Worm (Caenorhabditis elegans) whole organism, L2 larva: Measurements from ENCODE around the gene Y37E11B.5.

Experiments
- C34F6.9 ChIP-seq: fragments of 150-350 bp; optimal IDR thresholded peaks from 2 replicates; lab custom pipeline; 2014; ENCODE audit warnings: missing biosample characterization, missing genetic modification characterization
- F13H6.1 ChIP-seq: sonication (generic microtip); optimal IDR thresholded peaks from 2 replicates; lab custom pipeline; 2016; ENCODE audit warnings: missing genetic modification characterization, missing compliant biosample characterization
- R02D3.7 ChIP-seq: fragments of 150-350 bp; optimal IDR thresholded peaks from 2 replicates; lab custom pipeline; 2014; ENCODE audit warnings: missing biosample characterization, missing genetic modification characterization
- Y55F3AM.14 ChIP-seq: fragments of 200-800 bp; sonication (Bioruptor generic); optimal IDR thresholded peaks from 2 replicates; lab custom pipeline; 2018; ENCODE audit warnings: mild to moderate bottlenecking, missing genetic modification characterization, missing compliant biosample characterization
- ZK546.5 ChIP-seq: sonication (generic microtip); optimal IDR thresholded peaks from 2 replicates; lab custom pipeline; 2017; ENCODE audit warnings: missing biosample characterization, missing genetic modification characterization
- alr-1 ChIP-seq: fragments of 150-350 bp; optimal IDR thresholded peaks from 2 replicates; lab custom pipeline; 2014; ENCODE audit warnings: missing biosample characterization, missing genetic modification characterization
- aly-2 ChIP-seq: fragments of 150-350 bp; optimal IDR thresholded peaks from 2 replicates; lab custom pipeline; 2014; ENCODE audit warnings: missing biosample characterization, missing genetic modification characterization
- ama-1 ChIP-seq: fragments of 150-350 bp; optimal IDR thresholded peaks from 2 replicates; lab custom pipeline; 2018; ENCODE audit warnings: inconsistent platforms
- ceh-16 ChIP-seq: fragments of 150-350 bp; optimal IDR thresholded peaks from 2 replicates; lab custom pipeline; 2014; ENCODE audit warnings: missing biosample characterization, missing genetic modification characterization
- ceh-82 ChIP-seq: fragments of 150-350 bp; optimal IDR thresholded peaks from 2 replicates; lab custom pipeline; 2014; ENCODE audit warnings: missing biosample characterization, missing genetic modification characterization
- crh-2 ChIP-seq: sonication (generic microtip); optimal IDR thresholded peaks from 2 replicates; lab custom pipeline; 2017; ENCODE audit warnings: missing biosample characterization, missing genetic modification characterization
- dmd-4 ChIP-seq: sonication (generic microtip); optimal IDR thresholded peaks from 2 replicates; lab custom pipeline; 2017; ENCODE audit warnings: missing biosample characterization, missing genetic modification characterization
- egl-27 ChIP-seq: sonication (generic microtip); optimal IDR thresholded peaks from 3 replicates; lab custom pipeline; 2017; ENCODE audit warnings: missing biosample characterization, missing genetic modification reagents, missing genetic modification characterization
- elt-1 ChIP-seq: fragments of 150-350 bp; optimal IDR thresholded peaks from 2 replicates; lab custom pipeline; 2014; ENCODE audit warnings: missing biosample characterization, missing genetic modification characterization
- elt-3 ChIP-seq: sonication (generic microtip); optimal IDR thresholded peaks from 2 replicates; lab custom pipeline; 2017; ENCODE audit warnings: missing biosample characterization, missing genetic modification characterization
- fos-1 ChIP-seq: fragments of 150-350 bp; optimal IDR thresholded peaks from 2 replicates; lab custom pipeline; 2014; ENCODE audit warnings: missing biosample characterization, missing genetic modification characterization
- gmeb-1 ChIP-seq: fragments of 150-350 bp; optimal IDR thresholded peaks from 2 replicates; lab custom pipeline; 2014; ENCODE audit warnings: missing biosample characterization, missing genetic modification characterization
- lin-11 ChIP-seq: fragments of 150-350 bp; sonication (generic microtip); optimal IDR thresholded peaks from 2 replicates; lab custom pipeline; 2014; ENCODE audit warnings: missing biosample characterization, missing genetic modification characterization, inconsistent platforms, mixed read lengths
- lin-13 ChIP-seq: fragments of 150-350 bp; optimal IDR thresholded peaks from 2 replicates; lab custom pipeline; 2014; ENCODE audit warnings: missing biosample characterization, missing genetic modification reagents, missing genetic modification characterization
- lsy-2 ChIP-seq, 2 experiments: fragments of 150-350 bp in 1 of 2; sonication (generic microtip) in 1 of 2; optimal IDR thresholded peaks; 2 replicates each; lab custom pipeline; 2014 to 2017; ENCODE audit warnings: missing biosample characterization in 2 of 2, missing genetic modification characterization in 2 of 2
- mab-5 ChIP-seq: fragments of 150-350 bp; optimal IDR thresholded peaks from 2 replicates; lab custom pipeline; 2014; ENCODE audit warnings: missing biosample characterization, missing genetic modification characterization
- mbf-1 ChIP-seq: sonication (generic microtip); optimal IDR thresholded peaks from 2 replicates; lab custom pipeline; 2017; ENCODE audit warnings: missing biosample characterization, missing genetic modification characterization
- mdl-1 ChIP-seq, 2 experiments: fragments of 150-350 bp in 1 of 2; sonication (generic microtip) in 1 of 2; optimal IDR thresholded peaks; 2 replicates each; lab custom pipeline; 2017; ENCODE audit warnings: missing biosample characterization in 2 of 2, missing genetic modification characterization in 2 of 2
- nhr-10 ChIP-seq: sonication (generic microtip); optimal IDR thresholded peaks from 2 replicates; lab custom pipeline; 2017; ENCODE audit warnings: missing biosample characterization, missing genetic modification characterization
- nhr-11 ChIP-seq: fragments of 150-350 bp; optimal IDR thresholded peaks from 2 replicates; lab custom pipeline; 2014; ENCODE audit warnings: missing biosample characterization, missing genetic modification characterization
- nhr-12 ChIP-seq: fragments of 150-350 bp; optimal IDR thresholded peaks from 2 replicates; lab custom pipeline; 2014; ENCODE audit warnings: missing biosample characterization, missing genetic modification characterization
- nhr-21 ChIP-seq: fragments of 150-350 bp; optimal IDR thresholded peaks from 2 replicates; lab custom pipeline; 2014; ENCODE audit warnings: missing biosample characterization, missing genetic modification characterization
- nhr-23 ChIP-seq: fragments of 150-350 bp; optimal IDR thresholded peaks from 2 replicates; lab custom pipeline; 2014; ENCODE audit warnings: missing biosample characterization, missing genetic modification reagents, missing genetic modification characterization
- nhr-237 ChIP-seq: fragments of 150-350 bp; optimal IDR thresholded peaks from 2 replicates; lab custom pipeline; 2014; ENCODE audit warnings: missing biosample characterization, missing genetic modification characterization
- nhr-25 ChIP-seq: fragments of 150-350 bp; sonication (generic microtip); optimal IDR thresholded peaks from 3 replicates; lab custom pipeline; 2014; ENCODE audit warnings: missing biosample characterization, missing genetic modification characterization
- nhr-6 ChIP-seq: fragments of 150-350 bp; optimal IDR thresholded peaks from 2 replicates; lab custom pipeline; 2014; ENCODE audit warnings: missing biosample characterization, missing genetic modification characterization
- peb-1 ChIP-seq: fragments of 150-350 bp; optimal IDR thresholded peaks from 2 replicates; lab custom pipeline; 2014; ENCODE audit warnings: missing biosample characterization, missing genetic modification characterization
- sem-4 ChIP-seq: fragments of 150-350 bp; optimal IDR thresholded peaks from 2 replicates; lab custom pipeline; 2014; ENCODE audit warnings: missing biosample characterization, missing genetic modification reagents, missing genetic modification characterization
- skn-1 ChIP-seq: sonication (generic microtip); optimal IDR thresholded peaks from 2 replicates; lab custom pipeline; 2017; ENCODE audit warnings: missing biosample characterization, missing genetic modification characterization
- sma-3 ChIP-seq: sonication (generic microtip); optimal IDR thresholded peaks from 2 replicates; lab custom pipeline; 2016; ENCODE audit warnings: missing genetic modification reagents, missing genetic modification characterization, missing compliant biosample characterization
- sma-9 ChIP-seq, 2 experiments: fragments of 150-350 bp in 1 of 2; sonication (generic microtip) in 1 of 2; optimal IDR thresholded peaks; 2 replicates each; lab custom pipeline; 2014 to 2016; ENCODE audit warnings: missing genetic modification characterization in 2 of 2, mild to moderate bottlenecking in 1 of 2, missing biosample characterization in 1 of 2, missing compliant biosample characterization in 1 of 2, missing genetic modification reagents in 1 of 2, moderate library complexity in 1 of 2
- snpc-4 ChIP-seq: fragments of 150-350 bp; optimal IDR thresholded peaks from 2 replicates; lab custom pipeline; 2014; ENCODE audit warnings: missing biosample characterization, missing genetic modification characterization
- unc-39 ChIP-seq: fragments of 150-350 bp; optimal IDR thresholded peaks from 2 replicates; lab custom pipeline; 2014; ENCODE audit warnings: missing biosample characterization, missing genetic modification characterization
- unc-55 ChIP-seq: fragments of 150-350 bp; sonication (generic microtip); optimal IDR thresholded peaks from 3 replicates; lab custom pipeline; 2014; ENCODE audit warnings: missing biosample characterization, missing genetic modification reagents, missing genetic modification characterization
- unc-62 ChIP-seq: fragments of 150-350 bp; optimal IDR thresholded peaks from 2 replicates; lab custom pipeline; 2014; ENCODE audit warnings: missing biosample characterization, missing genetic modification reagents, missing genetic modification characterization
- ztf-1 ChIP-seq: fragments of 200-800 bp; sonication (Bioruptor generic); conservative IDR thresholded peaks from 2 replicates; pipeline ENCODE4 v1.3.6; 2022; ENCODE audit warnings: missing genetic modification characterization, missing compliant biosample characterization
- ztf-11 ChIP-seq: sonication (generic microtip); optimal IDR thresholded peaks from 2 replicates; lab custom pipeline; 2017; ENCODE audit warnings: missing biosample characterization, missing genetic modification characterization
- ztf-4 ChIP-seq: fragments of 150-350 bp; optimal IDR thresholded peaks from 2 replicates; lab custom pipeline; 2014; ENCODE audit warnings: missing biosample characterization, missing genetic modification characterization

The Y37E11B.5 gene

DNA sequence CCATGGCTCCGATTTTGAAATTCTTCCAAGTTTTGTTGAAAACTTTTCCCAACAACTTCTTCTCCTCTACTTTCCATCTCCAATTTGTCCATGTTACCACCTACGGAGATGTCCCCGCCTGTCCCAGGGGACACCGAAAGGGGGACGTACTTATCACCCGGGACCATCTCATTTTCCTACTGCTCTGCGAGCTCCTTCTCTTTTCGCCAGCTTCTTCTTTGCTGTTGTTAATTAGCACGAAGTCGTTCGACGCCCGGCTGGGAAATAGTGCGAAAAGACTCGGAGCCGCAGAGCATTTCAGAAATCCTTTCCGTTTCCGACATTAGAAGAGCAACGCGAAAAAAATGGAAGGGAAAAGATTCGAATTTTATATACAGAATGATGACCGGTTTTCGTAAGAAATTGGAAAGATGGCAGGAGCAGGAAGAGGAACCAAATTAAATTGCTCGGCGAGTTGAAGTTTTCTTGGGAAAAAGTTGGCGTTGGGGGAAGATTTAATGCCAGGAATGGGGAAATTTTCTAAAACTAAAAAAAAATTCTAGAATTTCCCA, 23.5 kb upstream of the Y37E11B.5 start:
- TF ChIP-seq ztf-11, result no peak
- no peak for TF ChIP-seq ceh-16 (tag; lab: Kevin White, UChicago)
- TF ChIP-seq lsy-2 (tag; optimal IDR thresholded peaks at IDR 0.05; lab: Kevin White, UChicago), result no peak
- TF ChIP-seq mbf-1, result no peak
- TF ChIP-seq nhr-237, result no peak
- no peak for TF ChIP-seq sma-9 (GFP tag; optimal IDR thresholded peaks at IDR 0.05; lab: Kevin White, UChicago)
- TF ChIP-seq sma-9 (tag; optimal IDR thresholded peaks at IDR 0.05; lab: Kevin White, UChicago), result no peak

- TF ChIP-seq ZK546.5 (tag; lab: Kevin White, UChicago), result no peak
- no peak for TF ChIP-seq ceh-82 (tag; lab: Kevin White, UChicago)
- no peak for TF ChIP-seq nhr-6 (tag; lab: Kevin White, UChicago)
- no peak for TF ChIP-seq ztf-4 (tag; lab: Kevin White, UChicago)
- no peak for TF ChIP-seq nhr-10 (tag; lab: Kevin White, UChicago)
- no peak for TF ChIP-seq nhr-12
- TF ChIP-seq aly-2 (tag; lab: Kevin White, UChicago), result no peak
- TF ChIP-seq fos-1 (tag; lab: Kevin White, UChicago), result no peak
- no peak for TF ChIP-seq snpc-4 (tag; lab: Kevin White, UChicago)
- TF ChIP-seq lin-13 (GFP tag; lab: Kevin White, UChicago), result no peak
- no peak for TF ChIP-seq nhr-237
- no peak for TF ChIP-seq lin-11 (tag; lab: Kevin White, UChicago)
- no peak for TF ChIP-seq unc-39
- no peak for TF ChIP-seq nhr-23 (tag; lab: Kevin White, UChicago)
- TF ChIP-seq Y55F3AM.14, result no peak
- TF ChIP-seq nhr-21 (tag; lab: Kevin White, UChicago), result no peak
- no peak for TF ChIP-seq R02D3.7 (tag; lab: Kevin White, UChicago)
These were observed 20.4 kb upstream of the Y37E11B.5 start for ce11 chrIV:3618719-3619118.

- TF ChIP-seq nhr-6 (tag; lab: Kevin White, UChicago), result no peak
- TF ChIP-seq F13H6.1 (tag; lab: Kevin White, UChicago), result peak; percentile 39
- TF ChIP-seq mbf-1, result no peak
- peak; percentile 39 for TF ChIP-seq sma-9 (GFP tag; optimal IDR thresholded peaks at IDR 0.05; lab: Kevin White, UChicago)
- no peak for TF ChIP-seq sma-9 (tag; optimal IDR thresholded peaks at IDR 0.05; lab: Kevin White, UChicago)
- TF ChIP-seq fos-1 (tag; lab: Kevin White, UChicago), result peak; percentile 54
- TF ChIP-seq ama-1 (lab: Kevin White, UChicago), result no peak
- no peak for TF ChIP-seq alr-1 (tag; lab: Kevin White, UChicago)
- TF ChIP-seq crh-2 (tag; lab: Kevin White, UChicago), result peak; percentile 50
- TF ChIP-seq gmeb-1 (tag; lab: Kevin White, UChicago), result no peak
- TF ChIP-seq, all 48 proteins: peak for 4
These were observed 14.8 kb upstream of the Y37E11B.5 start, which contains the start of gene ltah-1.2 for ce11 chrIV:3613022-3613605. Gene ltah-1.2 (minus strand): TSS chrIV:3613072.

- peak; percentile 66 for TF ChIP-seq crh-2 (tag; lab: Kevin White, UChicago)
- peak; percentile 59 for TF ChIP-seq fos-1 (tag; lab: Kevin White, UChicago)
- no peak for TF ChIP-seq nhr-21 (tag; lab: Kevin White, UChicago)
- no peak for TF ChIP-seq ZK546.5 (tag; lab: Kevin White, UChicago)
- no peak for TF ChIP-seq mab-5
- TF ChIP-seq mdl-1 (tag; optimal IDR thresholded peaks at IDR 0.05; lab: Kevin White, UChicago), result peak in 1 of 2 experiments; percentile 64
- TF ChIP-seq nhr-10 (tag; lab: Kevin White, UChicago), result no peak
- no peak for TF ChIP-seq dmd-4 (tag; lab: Kevin White, UChicago)
- no peak for TF ChIP-seq mbf-1
- TF ChIP-seq ztf-11, result no peak
- TF ChIP-seq F13H6.1 (tag; lab: Kevin White, UChicago), result peak; percentile 63
- no peak for TF ChIP-seq unc-62 (GFP tag; lab: Kevin White, UChicago)
- no peak for TF ChIP-seq nhr-25 (tag; lab: Kevin White, UChicago)
- TF ChIP-seq sma-9 (GFP tag; optimal IDR thresholded peaks at IDR 0.05; lab: Kevin White, UChicago), result peak; percentile 52
- no peak for TF ChIP-seq sma-9 (tag; optimal IDR thresholded peaks at IDR 0.05; lab: Kevin White, UChicago)
- no peak for TF ChIP-seq nhr-12
- no peak for TF ChIP-seq nhr-11 (tag; lab: Kevin White, UChicago)
- TF ChIP-seq lin-11 (tag; lab: Kevin White, UChicago), result no peak
- TF ChIP-seq peb-1 (tag; lab: Kevin White, UChicago), result no peak
- TF ChIP-seq alr-1 (tag; lab: Kevin White, UChicago), result no peak
- no peak for TF ChIP-seq aly-2 (tag; lab: Kevin White, UChicago)
- TF ChIP-seq egl-27 (tag; lab: Kevin White, UChicago), result no peak
- TF ChIP-seq ama-1 (lab: Kevin White, UChicago), result no peak
- no peak for TF ChIP-seq nhr-23 (tag; lab: Kevin White, UChicago)
- TF ChIP-seq elt-1 (tag; lab: Kevin White, UChicago), result no peak
- TF ChIP-seq snpc-4 (tag; lab: Kevin White, UChicago), result no peak
- peak; percentile 43 for TF ChIP-seq sma-3
- no peak for TF ChIP-seq sem-4 (tag; lab: Kevin White, UChicago)
- no peak for TF ChIP-seq skn-1 (tag; lab: Kevin White, UChicago)
- peak; percentile 45 for TF ChIP-seq gmeb-1 (tag; lab: Kevin White, UChicago)
- no peak for TF ChIP-seq unc-55 (GFP tag; lab: Kevin White, UChicago)
- no peak for TF ChIP-seq ztf-4 (tag; lab: Kevin White, UChicago)
- no peak for TF ChIP-seq nhr-6 (tag; lab: Kevin White, UChicago)
- TF ChIP-seq elt-3 (tag; lab: Kevin White, UChicago), result no peak
- no peak for TF ChIP-seq C34F6.9 (tag; lab: Kevin White, UChicago)
- no peak for TF ChIP-seq lsy-2 (tag; optimal IDR thresholded peaks at IDR 0.05; lab: Kevin White, UChicago)
- TF ChIP-seq ztf-1 (GFP tag; lab: Robert Waterston, UW), result no peak
These were observed 13.5 kb upstream of the Y37E11B.5 start for ce11 chrIV:3611845-3612244.
